Fruit fly (Drosophila melanogaster) whole organism, wandering third instar larva: ENCODE measurements around the gene CG14422.

Experiments used
- jim ChIP-seq: fragments of 175-275, 200-325 bp; sonication (Bioruptor generic); optimal IDR thresholded peaks from 2 replicates; lab custom pipeline; 2016; ENCODE audit warnings: missing biosample characterization, mild to moderate bottlenecking, missing genetic modification characterization
- usp ChIP-seq: fragments of >200 bp; optimal IDR thresholded peaks from 2 replicates; lab custom pipeline; 2017; ENCODE audit warnings: missing biosample characterization, missing genetic modification characterization

- TF ChIP-seq jim (GFP tag; lab: Kevin White, UChicago) (peak; percentile 77), usp (GFP tag; lab: Kevin White, UChicago) (no peak)
These were observed 24.6 kb upstream of the CG14422 start for dm6 chrX:2918551-2918950.
